Fruit fly (Drosophila melanogaster) whole organism, embryonic: Measurements from ENCODE around the gene se.

Source experiments
- ATbp ChIP-seq: fragments of 200-800 bp; sonication (Bioruptor generic); optimal IDR thresholded peaks from 2 replicates; lab custom pipeline; 2017; ENCODE audit warnings: missing biosample characterization, mild to moderate bottlenecking, missing genetic modification characterization, missing genetic modification reagents
- Antp ChIP-seq: fragments of 200-800 bp; sonication (Bioruptor generic); optimal IDR thresholded peaks from 3 replicates; lab custom pipeline; 2016; ENCODE audit warnings: missing biosample characterization, missing genetic modification characterization
- B-H1 ChIP-seq: fragments of 200-800 bp; sonication (Bioruptor generic); IDR thresholded peaks from 3 replicates; pipeline ENCODE4 v1.3.6; 2022; ENCODE audit warnings: missing biosample characterization, missing genetic modification characterization
- C15 ChIP-seq: fragments of 200-800 bp; sonication (Bioruptor generic); IDR thresholded peaks from 3 replicates; pipeline ENCODE4 v1.3.6; 2022; ENCODE audit warnings: missing biosample characterization, missing genetic modification characterization
- CG10959 ChIP-seq: fragments of 200-800 bp; sonication (Bioruptor generic); IDR thresholded peaks from 2 replicates; pipeline ENCODE4 v1.3.6; 2022; ENCODE audit warnings: missing biosample characterization, missing genetic modification characterization
- CG10979 ChIP-seq: fragments of 200-800 bp; sonication (Bioruptor generic); optimal IDR thresholded peaks from 2 replicates; lab custom pipeline; 2018; ENCODE audit warnings: missing biosample characterization, mild to moderate bottlenecking, missing genetic modification characterization, moderate library complexity
- CG12299 ChIP-seq: fragments of 200-800 bp; sonication (Bioruptor generic); optimal IDR thresholded peaks from 2 replicates; lab custom pipeline; 2018; ENCODE audit warnings: missing biosample characterization, mild to moderate bottlenecking, missing genetic modification characterization
- CG12659 ChIP-seq: fragments of 200-800 bp; sonication (Bioruptor generic); optimal IDR thresholded peaks from 3 replicates; lab custom pipeline; 2017; ENCODE audit warnings: mild to moderate bottlenecking, missing biosample characterization, missing genetic modification reagents, missing genetic modification characterization
- CG12744 ChIP-seq: fragments of 200-800 bp; sonication (Bioruptor generic); optimal IDR thresholded peaks from 2 replicates; lab custom pipeline; 2016; ENCODE audit warnings: missing biosample characterization, missing genetic modification characterization
- CG13287 ChIP-seq: fragments of 200-800 bp; sonication (Bioruptor generic); IDR thresholded peaks from 2 replicates; pipeline ENCODE4 v1.3.6; 2022; ENCODE audit warnings: missing biosample characterization, missing genetic modification characterization; ENCODE audit not compliant: partially characterized antibody
- CG13296 ChIP-seq: fragments of 200-800 bp; sonication (Bioruptor generic); optimal IDR thresholded peaks from 3 replicates; lab custom pipeline; 2018; ENCODE audit warnings: missing biosample characterization, mild to moderate bottlenecking, missing genetic modification characterization
- CG15011 ChIP-seq: fragments of 200-800 bp; sonication (Bioruptor generic); optimal IDR thresholded peaks from 3 replicates; lab custom pipeline; 2018; ENCODE audit warnings: missing biosample characterization, mild to moderate bottlenecking, missing genetic modification characterization
- CG15479 ChIP-seq: fragments of 200-800 bp; sonication (Bioruptor generic); optimal IDR thresholded peaks from 3 replicates; lab custom pipeline; 2019; ENCODE audit warnings: missing biosample characterization, mild to moderate bottlenecking, missing genetic modification characterization, moderate library complexity
- CG15601 ChIP-seq: fragments of 200-800 bp; sonication (Bioruptor generic); optimal IDR thresholded peaks from 3 replicates; lab custom pipeline; 2019; ENCODE audit warnings: missing biosample characterization, mild to moderate bottlenecking, missing genetic modification characterization, moderate library complexity
- CG16779 ChIP-seq: fragments of 200-800 bp; sonication (Bioruptor generic); IDR thresholded peaks from 2 replicates; pipeline ENCODE4 v1.3.6; 2022; ENCODE audit warnings: missing biosample characterization, missing genetic modification characterization
- CG31441 ChIP-seq: fragments of 200-800 bp; sonication (Bioruptor generic); IDR thresholded peaks from 2 replicates; pipeline ENCODE4 v1.3.6; 2022; ENCODE audit warnings: missing biosample characterization, missing genetic modification characterization
- CG6254 ChIP-seq: fragments of 200-800 bp; sonication (Bioruptor generic); optimal IDR thresholded peaks from 3 replicates; lab custom pipeline; 2017; ENCODE audit warnings: mild to moderate bottlenecking, missing biosample characterization, missing genetic modification reagents, missing genetic modification characterization
- CG6765 ChIP-seq: fragments of 200-800 bp; sonication (Bioruptor generic); optimal IDR thresholded peaks from 3 replicates; lab custom pipeline; 2017; ENCODE audit warnings: missing biosample characterization, mild to moderate bottlenecking, missing genetic modification characterization
- CG8290 ChIP-seq, 3 experiments: fragments of 200-800 bp; sonication (Bioruptor generic); optimal IDR thresholded peaks; 2 replicates each; lab custom pipeline; 2016 to 2019; ENCODE audit warnings: missing biosample characterization in 3 of 3, missing genetic modification characterization in 3 of 3, mild to moderate bottlenecking in 2 of 3, moderate library complexity in 1 of 3
- Dad ChIP-seq: fragments of 200-800 bp; sonication (Bioruptor generic); optimal IDR thresholded peaks from 3 replicates; lab custom pipeline; 2016; ENCODE audit warnings: missing biosample characterization, missing genetic modification characterization
- Doc2 ChIP-seq: fragments of 200-800 bp; sonication (Bioruptor generic); IDR thresholded peaks from 2 replicates; pipeline ENCODE4 v1.3.6; 2022; ENCODE audit warnings: missing biosample characterization, missing genetic modification characterization
- E2f2 ChIP-seq: fragments of 200-800 bp; sonication (Bioruptor generic); IDR thresholded peaks from 2 replicates; pipeline ENCODE4 v1.3.6; 2022; ENCODE audit warnings: missing biosample characterization, missing genetic modification characterization
- Ets97D ChIP-seq: fragments of 200-800 bp; sonication (Bioruptor generic); optimal IDR thresholded peaks from 3 replicates; lab custom pipeline; 2016; ENCODE audit warnings: missing biosample characterization, missing genetic modification characterization
- Fer2 ChIP-seq: fragments of 200-800 bp; sonication (Bioruptor generic); optimal IDR thresholded peaks from 2 replicates; lab custom pipeline; 2018; ENCODE audit warnings: missing biosample characterization, mild to moderate bottlenecking, missing genetic modification characterization, moderate library complexity
- Max ChIP-seq: fragments of 200-800 bp; sonication (Bioruptor generic); optimal IDR thresholded peaks from 2 replicates; lab custom pipeline; 2016; ENCODE audit warnings: missing biosample characterization, mild to moderate bottlenecking, missing genetic modification characterization
- Myb ChIP-seq: fragments of 200-800 bp; sonication (Bioruptor generic); optimal IDR thresholded peaks from 2 replicates; lab custom pipeline; 2016; ENCODE audit warnings: missing biosample characterization, missing genetic modification characterization
- Nf-YB ChIP-seq: fragments of 200-800 bp; sonication (Bioruptor generic); optimal IDR thresholded peaks from 3 replicates; lab custom pipeline; 2019; ENCODE audit warnings: missing biosample characterization, mild to moderate bottlenecking, missing genetic modification characterization, moderate library complexity
- Rfx ChIP-seq: fragments of 200-800 bp; sonication (Bioruptor generic); IDR thresholded peaks from 2 replicates; pipeline ENCODE4 v1.3.6; 2022; ENCODE audit warnings: missing biosample characterization, missing genetic modification characterization
- Sox100B ChIP-seq: fragments of 200-800 bp; sonication (Bioruptor generic); optimal IDR thresholded peaks from 3 replicates; lab custom pipeline; 2018; ENCODE audit warnings: missing biosample characterization, mild to moderate bottlenecking, missing genetic modification characterization
- Spps ChIP-seq: fragments of 200-800 bp; sonication (Bioruptor generic); optimal IDR thresholded peaks from 2 replicates; lab custom pipeline; 2018; ENCODE audit warnings: missing biosample characterization, mild to moderate bottlenecking, missing genetic modification characterization
- Trl ChIP-seq, 3 experiments: fragments of >200 bp in 2 of 3; fragments of 200-800 bp in 1 of 3; sonication (Bioruptor generic) in 1 of 3; optimal IDR thresholded peaks; 2 replicates in 1 of 3; 3 replicates in 2 of 3; lab custom pipeline; 2016 to 2017; ENCODE audit warnings: missing biosample characterization in 1 of 3, missing genetic modification characterization in 1 of 3
- Xbp1 ChIP-seq: fragments of 200-800 bp; sonication (Bioruptor generic); optimal IDR thresholded peaks from 3 replicates; lab custom pipeline; 2016; ENCODE audit warnings: missing biosample characterization, mild to moderate bottlenecking, missing genetic modification characterization
- amos ChIP-seq: fragments of 200-800 bp; sonication (Bioruptor generic); IDR thresholded peaks from 2 replicates; pipeline ENCODE4 v1.3.6; 2022; ENCODE audit warnings: missing biosample characterization, missing genetic modification characterization; ENCODE audit not compliant: partially characterized antibody
- ara ChIP-seq: fragments of 200-800 bp; sonication (Bioruptor generic); IDR thresholded peaks from 2 replicates; pipeline ENCODE4 v1.3.6; 2022; ENCODE audit warnings: missing biosample characterization, missing genetic modification characterization
- ato ChIP-seq: fragments of 200-800 bp; sonication (Bioruptor generic); IDR thresholded peaks from 2 replicates; pipeline ENCODE4 v1.3.6; 2022; ENCODE audit warnings: missing biosample characterization, missing genetic modification characterization; ENCODE audit not compliant: partially characterized antibody
- az2 ChIP-seq: fragments of 200-800 bp; sonication (Bioruptor generic); optimal IDR thresholded peaks from 3 replicates; lab custom pipeline; 2016; ENCODE audit warnings: missing biosample characterization, missing genetic modification characterization
- btn ChIP-seq: fragments of 200-800 bp; sonication (Bioruptor generic); optimal IDR thresholded peaks from 2 replicates; lab custom pipeline; 2016; ENCODE audit warnings: missing biosample characterization, missing genetic modification characterization
- cato ChIP-seq: fragments of 200-800 bp; sonication (Bioruptor generic); optimal IDR thresholded peaks from 2 replicates; lab custom pipeline; 2016; ENCODE audit warnings: missing biosample characterization, missing genetic modification characterization, borderline replicate concordance
- danr ChIP-seq: fragments of 200-800 bp; sonication (Bioruptor generic); IDR thresholded peaks from 2 replicates; pipeline ENCODE4 v1.3.6; 2022; ENCODE audit warnings: missing biosample characterization, missing genetic modification characterization
- dati ChIP-seq: fragments of 200-800 bp; sonication (Bioruptor generic); IDR thresholded peaks from 2 replicates; pipeline ENCODE4 v1.3.6; 2022; ENCODE audit warnings: missing biosample characterization, missing genetic modification characterization
- fd3F ChIP-seq: fragments of 200-800 bp; sonication (Bioruptor generic); optimal IDR thresholded peaks from 2 replicates; lab custom pipeline; 2018; ENCODE audit warnings: missing biosample characterization, mild to moderate bottlenecking, missing genetic modification characterization, moderate library complexity
- gro ChIP-seq: fragments of 200-800 bp; sonication (Bioruptor generic); optimal IDR thresholded peaks from 2 replicates; lab custom pipeline; 2016; ENCODE audit warnings: missing biosample characterization, missing genetic modification characterization
- kay ChIP-seq: fragments of 200-800 bp; sonication (Bioruptor generic); optimal IDR thresholded peaks from 2 replicates; lab custom pipeline; 2016; ENCODE audit warnings: missing biosample characterization, missing genetic modification characterization
- lilli ChIP-seq: fragments of 200-800 bp; sonication (Bioruptor generic); optimal IDR thresholded peaks from 3 replicates; lab custom pipeline; 2016; ENCODE audit warnings: missing biosample characterization, missing genetic modification characterization
- lov ChIP-seq, 2 experiments: fragments of 200-800 bp in 1 of 2; fragments of >200 bp in 1 of 2; sonication (Bioruptor generic) in 1 of 2; IDR thresholded peaks in 1 of 2; optimal IDR thresholded peaks in 1 of 2; 2 replicates in 1 of 2; 3 replicates in 1 of 2; pipeline versions ENCODE4 v1.3.6 to Lab custom; 2017 to 2022; ENCODE audit warnings: missing biosample characterization in 1 of 2, missing genetic modification characterization in 1 of 2
- tio ChIP-seq: fragments of 200-800 bp; sonication (Bioruptor generic); optimal IDR thresholded peaks from 2 replicates; lab custom pipeline; 2017; ENCODE audit warnings: missing biosample characterization, missing genetic modification characterization, inconsistent platforms
- trh ChIP-seq: fragments of 200-800 bp; sonication (Bioruptor generic); optimal IDR thresholded peaks from 2 replicates; lab custom pipeline; 2016; ENCODE audit warnings: missing biosample characterization, missing genetic modification characterization
- twi ChIP-seq: fragments of 200-800 bp; optimal IDR thresholded peaks from 2 replicates; lab custom pipeline; 2019; ENCODE audit warnings: missing biosample characterization, mild to moderate bottlenecking, missing genetic modification characterization, moderate library complexity

se gene

dm6 chr3L:8525691-8526421, 5.5 kb downstream of the se start (continued):
- TF ChIP-seq cato (GFP tag; lab: Kevin White, UChicago) (no peak), CG10959 (GFP tag; lab: Robert Waterston, UW) (no peak), CG15011 (peak; percentile 48), CG10979 (tag; lab: Kevin White, UChicago) (no peak), Antp (GFP tag; lab: Kevin White, UChicago) (no peak), danr (no peak), E2f2 (GFP tag; lab: Robert Waterston, UW) (no peak), lov (optimal IDR thresholded peaks at IDR 0.05; lab: Kevin White, UChicago) (no peak), lov (GFP tag; IDR thresholded peaks at IDR 0.05; lab: Robert Waterston, UW) (no peak), CG12659 (GFP tag; lab: Kevin White, UChicago) (peak; percentile 14), C15 (GFP tag; lab: Robert Waterston, UW) (no peak), CG15479 (GFP tag; lab: Kevin White, UChicago) (peak; percentile 5), Xbp1 (GFP tag; lab: Kevin White, UChicago) (peak; percentile 24), CG15601 (tag; lab: Kevin White, UChicago) (peak; percentile 3), Fer2 (tag; lab: Kevin White, UChicago) (peak; percentile 7), trh (GFP tag; lab: Kevin White, UChicago) (no peak), Sox100B (peak; percentile 33), CG6765 (GFP tag; lab: Kevin White, UChicago) (peak; percentile 87), CG12299 (tag; lab: Kevin White, UChicago) (no peak), CG16779 (GFP tag; lab: Robert Waterston, UW) (no peak), Ets97D (GFP tag; lab: Kevin White, UChicago) (no peak), CG13287 (GFP tag; lab: Robert Waterston, UW) (no peak), B-H1 (GFP tag; lab: Robert Waterston, UW) (no peak; the same call in 2 of the 3 replicates), fd3F (GFP tag; lab: Kevin White, UChicago) (no peak), CG6254 (GFP tag; lab: Kevin White, UChicago) (no peak), Dad (GFP tag; lab: Kevin White, UChicago) (no peak), Trl (optimal IDR thresholded peaks at IDR 0.05; lab: Kevin White, UChicago) (no peak), Trl (GFP tag; optimal IDR thresholded peaks at IDR 0.05; lab: Kevin White, UChicago) (peak; percentile 25), CG13296 (GFP tag; lab: Kevin White, UChicago) (peak; percentile 58), Doc2 (GFP tag; lab: Robert Waterston, UW) (no peak), CG8290 (GFP tag; optimal IDR thresholded peaks at IDR 0.05; lab: Kevin White, UChicago) (no peak), CG8290 (tag; optimal IDR thresholded peaks at IDR 0.05; lab: Kevin White, UChicago) (peak in 1 of 2 experiments; percentile 30), CG31441 (0 out of 2 replicates have a peak, but pooled peaks have one; percentile 26), CG12744 (GFP tag; lab: Kevin White, UChicago) (peak; percentile 40), twi (no peak), az2 (GFP tag; lab: Kevin White, UChicago) (peak; percentile 15), btn (no peak), kay (peak; percentile 23), gro (GFP tag; lab: Kevin White, UChicago) (peak; percentile 75), lilli (peak; percentile 69), Rfx (GFP tag; lab: Robert Waterston, UW) (no peak), amos (no peak), Myb (GFP tag; lab: Kevin White, UChicago) (no peak), ara (0 out of 2 replicates have a peak, but pooled peaks have one; percentile 25), tio (GFP tag; lab: Kevin White, UChicago) (no peak), Max (no peak), Nf-YB (GFP tag; lab: Kevin White, UChicago) (no peak), Spps (no peak), ATbp (GFP tag; lab: Kevin White, UChicago) (peak; percentile 9), ato (GFP tag; lab: Robert Waterston, UW) (no peak), dati (no peak)
